Worm (Caenorhabditis elegans) whole organism, L4 larva: Measurements from ENCODE around the gene tat-3.

ENCODE experiments used
- daf-12 ChIP-seq: fragments of 150-350 bp; optimal IDR thresholded peaks from 2 replicates; lab custom pipeline; 2014; ENCODE audit warnings: missing biosample characterization, missing genetic modification reagents, missing genetic modification characterization
- php-3 ChIP-seq: fragments of 200-800 bp; sonication (Bioruptor generic); IDR thresholded peaks from 2 replicates; pipeline ENCODE4 v1.3.6; 2022; ENCODE audit warnings: missing genetic modification reagents, missing genetic modification characterization, missing compliant biosample characterization
- zfp-3 ChIP-seq: fragments of 200-800 bp; sonication (Bioruptor generic); conservative IDR thresholded peaks from 2 replicates; pipeline ENCODE4 v1.3.6; 2022; ENCODE audit warnings: missing genetic modification reagents, missing genetic modification characterization, missing compliant biosample characterization

DNA sequence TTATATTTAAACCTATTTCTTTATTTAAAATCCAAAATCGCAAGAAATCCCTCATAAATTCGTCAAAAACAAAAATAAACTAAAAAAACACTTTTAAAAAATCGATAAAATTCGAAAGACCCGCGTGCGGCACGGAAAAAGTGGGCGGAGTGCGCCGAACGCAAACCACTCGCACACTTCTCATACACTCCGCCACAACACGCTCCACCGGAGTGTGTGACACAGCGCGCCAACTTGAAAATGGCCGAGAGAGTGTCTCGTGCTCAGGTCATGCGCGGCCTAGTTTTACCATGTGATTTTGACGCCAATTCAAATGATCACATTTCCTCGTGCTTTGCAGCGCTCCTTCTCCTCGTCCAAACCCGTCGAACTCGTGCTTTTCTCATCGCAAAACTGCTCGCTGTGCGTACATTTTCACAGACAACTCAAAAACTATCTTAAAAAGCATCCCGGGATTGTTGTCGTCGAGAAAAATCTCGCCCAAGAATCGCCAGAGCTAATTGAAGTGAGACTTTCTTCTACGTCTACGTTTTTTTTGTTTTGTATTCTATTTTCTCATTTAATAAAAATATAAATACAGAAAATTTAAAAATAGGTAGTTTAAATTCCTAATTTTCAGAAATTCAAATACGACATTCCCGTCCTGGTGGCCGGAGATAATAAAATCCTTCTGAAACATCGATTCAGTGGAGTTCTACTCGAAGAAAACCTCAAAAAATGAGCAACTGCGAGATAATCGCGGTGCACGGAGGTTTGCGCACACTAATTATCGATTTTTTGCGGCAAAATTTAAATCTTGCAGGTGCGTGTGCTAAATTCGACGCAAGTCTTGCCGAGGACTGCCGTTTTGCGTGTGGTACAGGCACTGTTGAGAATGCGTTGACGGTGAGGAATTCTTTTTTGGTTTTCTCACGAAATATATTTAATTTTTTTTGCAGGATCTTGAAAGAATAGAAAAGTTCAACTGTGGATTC is 28.8 kb upstream of the tat-3 start, which contains the start of gene tasp-1:
- TF ChIP-seq zfp-3 (peak; percentile 100), php-3 (GFP tag; lab: Robert Waterston, UW) (peak; percentile 99), daf-12 (tag; lab: Kevin White, UChicago) (no peak)
